Worm (Caenorhabditis elegans) whole organism, L3 larva: ENCODE measurements around the gene shc-3.
A peak's percentile ranks its signal among the peaks of the same experiment; 100 is the strongest.

Experiments used
- ZK546.5 ChIP-seq: sonication (generic microtip); optimal IDR thresholded peaks from 2 replicates; lab custom pipeline; 2017; ENCODE audit warnings: missing biosample characterization, missing genetic modification characterization
- aly-2 ChIP-seq: fragments of 150-350 bp; optimal IDR thresholded peaks from 2 replicates; lab custom pipeline; 2014; ENCODE audit warnings: missing biosample characterization, missing genetic modification characterization
- ama-1 ChIP-seq: fragments of 150-350 bp; optimal IDR thresholded peaks from 2 replicates; lab custom pipeline; 2018
- ceh-16 ChIP-seq: sonication (generic microtip); optimal IDR thresholded peaks from 2 replicates; lab custom pipeline; 2017; ENCODE audit warnings: missing biosample characterization, missing genetic modification characterization
- ceh-9 ChIP-seq: sonication (generic microtip); optimal IDR thresholded peaks from 2 replicates; lab custom pipeline; 2018; ENCODE audit warnings: missing biosample characterization, missing genetic modification characterization
- daf-12 ChIP-seq: fragments of 150-350 bp; optimal IDR thresholded peaks from 2 replicates; lab custom pipeline; 2014; ENCODE audit warnings: missing biosample characterization, missing genetic modification reagents, missing genetic modification characterization
- egl-27 ChIP-seq: sonication (generic microtip); optimal IDR thresholded peaks from 4 replicates; lab custom pipeline; 2017; ENCODE audit warnings: missing biosample characterization, missing genetic modification reagents, missing genetic modification characterization
- egl-5 ChIP-seq: fragments of 150-350 bp; optimal IDR thresholded peaks from 2 replicates; lab custom pipeline; 2017; ENCODE audit warnings: missing biosample characterization, missing genetic modification reagents, missing genetic modification characterization, inconsistent platforms
- elt-1 ChIP-seq: fragments of 150-350 bp; optimal IDR thresholded peaks from 2 replicates; lab custom pipeline; 2014; ENCODE audit warnings: missing biosample characterization, missing genetic modification characterization
- elt-2 ChIP-seq: sonication (generic microtip); optimal IDR thresholded peaks from 2 replicates; lab custom pipeline; 2016; ENCODE audit warnings: missing genetic modification reagents, mild to moderate bottlenecking, missing genetic modification characterization, missing compliant biosample characterization
- elt-3 ChIP-seq, 3 experiments: fragments of 150-350 bp in 1 of 3; sonication (generic microtip) in 2 of 3; optimal IDR thresholded peaks; 2 replicates in 2 of 3; 4 replicates in 1 of 3; lab custom pipeline; 2014 to 2017; ENCODE audit warnings: missing biosample characterization in 3 of 3, missing genetic modification characterization in 3 of 3
- fos-1 ChIP-seq: fragments of 150-350 bp; optimal IDR thresholded peaks from 2 replicates; lab custom pipeline; 2014; ENCODE audit warnings: missing biosample characterization, missing genetic modification characterization
- hmg-11 ChIP-seq: sonication (generic microtip); optimal IDR thresholded peaks from 2 replicates; lab custom pipeline; 2016; ENCODE audit warnings: missing genetic modification characterization, missing compliant biosample characterization
- jun-1 ChIP-seq: fragments of 150-350 bp; optimal IDR thresholded peaks from 2 replicates; lab custom pipeline; 2014; ENCODE audit warnings: missing biosample characterization, missing genetic modification reagents, missing genetic modification characterization
- lin-15B ChIP-seq: fragments of 150-350 bp; optimal IDR thresholded peaks from 2 replicates; lab custom pipeline; 2014; ENCODE audit warnings: missing biosample characterization, missing genetic modification characterization
- lin-39 ChIP-seq: fragments of 150-350 bp; optimal IDR thresholded peaks from 2 replicates; lab custom pipeline; 2018; ENCODE audit warnings: missing biosample characterization, missing genetic modification reagents, missing genetic modification characterization
- lsy-12 ChIP-seq: sonication (generic microtip); optimal IDR thresholded peaks from 2 replicates; lab custom pipeline; 2016; ENCODE audit warnings: mild to moderate bottlenecking, missing genetic modification characterization, missing compliant biosample characterization
- mdl-1 ChIP-seq: fragments of 150-350 bp; optimal IDR thresholded peaks from 2 replicates; lab custom pipeline; 2014; ENCODE audit warnings: missing biosample characterization, missing genetic modification characterization
- nfya-1 ChIP-seq: sonication (generic microtip); optimal IDR thresholded peaks from 2 replicates; lab custom pipeline; 2017; ENCODE audit warnings: missing genetic modification characterization, mild to moderate bottlenecking, missing compliant biosample characterization, antibody characterized with exemption, moderate library complexity; ENCODE audit not compliant: insufficient read depth
- nhr-11 ChIP-seq: fragments of 150-350 bp; optimal IDR thresholded peaks from 2 replicates; lab custom pipeline; 2014; ENCODE audit warnings: missing biosample characterization, missing genetic modification characterization
- nhr-23 ChIP-seq: fragments of 150-350 bp; optimal IDR thresholded peaks from 2 replicates; lab custom pipeline; 2014; ENCODE audit warnings: missing biosample characterization, missing genetic modification reagents, missing genetic modification characterization
- nhr-237 ChIP-seq: fragments of 150-350 bp; optimal IDR thresholded peaks from 2 replicates; lab custom pipeline; 2014; ENCODE audit warnings: missing biosample characterization, missing genetic modification characterization
- nhr-25 ChIP-seq: sonication (generic microtip); optimal IDR thresholded peaks from 2 replicates; lab custom pipeline; 2017; ENCODE audit warnings: missing biosample characterization, missing genetic modification characterization
- nhr-43 ChIP-seq: sonication (generic microtip); optimal IDR thresholded peaks from 2 replicates; lab custom pipeline; 2016; ENCODE audit warnings: mild to moderate bottlenecking, missing genetic modification characterization, missing compliant biosample characterization; ENCODE audit not compliant: poor library complexity, severe bottlenecking
- nhr-77 ChIP-seq: fragments of 150-350 bp; optimal IDR thresholded peaks from 2 replicates; lab custom pipeline; 2014; ENCODE audit warnings: missing biosample characterization, missing genetic modification characterization
- pha-4 ChIP-seq: fragments of 150-350 bp; optimal IDR thresholded peaks from 2 replicates; lab custom pipeline; 2014; ENCODE audit warnings: missing biosample characterization, missing genetic modification reagents, missing genetic modification characterization
- pqm-1 ChIP-seq: fragments of 150-350 bp; optimal IDR thresholded peaks from 2 replicates; lab custom pipeline; 2017; ENCODE audit warnings: missing biosample characterization, missing genetic modification characterization, inconsistent platforms
- sea-2 ChIP-seq: fragments of 150-350 bp; sonication (generic microtip); optimal IDR thresholded peaks from 4 replicates; lab custom pipeline; 2014; ENCODE audit warnings: missing biosample characterization, missing genetic modification reagents, missing genetic modification characterization
- snpc-4 ChIP-seq: fragments of 150-350 bp; optimal IDR thresholded peaks from 2 replicates; lab custom pipeline; 2014; ENCODE audit warnings: missing biosample characterization, missing genetic modification characterization
- tbx-2 ChIP-seq: sonication (generic microtip); optimal IDR thresholded peaks from 2 replicates; lab custom pipeline; 2016; ENCODE audit warnings: mild to moderate bottlenecking, missing genetic modification characterization, missing compliant biosample characterization
- unc-39 ChIP-seq: sonication (generic microtip); optimal IDR thresholded peaks from 4 replicates; lab custom pipeline; 2017; ENCODE audit warnings: missing biosample characterization, missing genetic modification characterization
- unc-62 ChIP-seq: fragments of 150-350 bp; sonication (generic microtip); optimal IDR thresholded peaks from 4 replicates; lab custom pipeline; 2014; ENCODE audit warnings: missing biosample characterization, missing genetic modification reagents, missing genetic modification characterization
- ztf-11 ChIP-seq: fragments of 150-350 bp; optimal IDR thresholded peaks from 2 replicates; lab custom pipeline; 2014; ENCODE audit warnings: missing biosample characterization, missing genetic modification characterization
- ztf-4 ChIP-seq: fragments of 150-350 bp; optimal IDR thresholded peaks from 2 replicates; lab custom pipeline; 2014; ENCODE audit warnings: missing biosample characterization, missing genetic modification characterization

The shc-3 gene

ce11 chrX:13713857-13714256 lies 3.5 kb upstream of the shc-3 start, which contains the start of gene K11E4.1:
Gene K11E4.1 (plus strand): TSS chrX:13714157.
- TF ChIP-seq nhr-77 (tag; lab: Kevin White, UChicago): no peak
- no peak for TF ChIP-seq ztf-11 (tag; lab: Kevin White, UChicago)

- no peak for TF ChIP-seq nhr-23 (tag; lab: Kevin White, UChicago)
- TF ChIP-seq nhr-77 (tag; lab: Kevin White, UChicago): no peak
- TF ChIP-seq elt-2 (tag; lab: Kevin White, UChicago): peak; percentile 11
- TF ChIP-seq ZK546.5: no peak
- TF ChIP-seq unc-62: no peak
- TF ChIP-seq nhr-25: no peak
- TF ChIP-seq ztf-11 (tag; lab: Kevin White, UChicago): no peak
- TF ChIP-seq nfya-1 (tag; lab: Kevin White, UChicago): no peak
Measured at ce11 chrX:13714710-13715109, 2.6 kb upstream of the shc-3 start.

- no peak for TF ChIP-seq snpc-4 (tag; lab: Kevin White, UChicago)
- TF ChIP-seq pha-4: peak; percentile 8
- TF ChIP-seq daf-12 (tag; lab: Kevin White, UChicago): no peak
- no peak for TF ChIP-seq unc-39 (tag; lab: Kevin White, UChicago)
- peak; percentile 6 for TF ChIP-seq pqm-1
- TF ChIP-seq egl-27 (tag; lab: Kevin White, UChicago): no peak
- peak; percentile 45 for TF ChIP-seq nhr-43 (tag; lab: Kevin White, UChicago)
- TF ChIP-seq tbx-2 (tag; lab: Kevin White, UChicago): no peak
- TF ChIP-seq nhr-77 (tag; lab: Kevin White, UChicago): no peak
- TF ChIP-seq ceh-9: no peak
- TF ChIP-seq lsy-12 (tag; lab: Kevin White, UChicago): no peak
- TF ChIP-seq lin-39 (tag; lab: Kevin White, UChicago): no peak
- peak; percentile 38 for TF ChIP-seq elt-2 (tag; lab: Kevin White, UChicago)
- TF ChIP-seq sea-2 (GFP tag; lab: Kevin White, UChicago): no peak
- TF ChIP-seq elt-1 (tag; lab: Kevin White, UChicago): no peak
- no peak for TF ChIP-seq ceh-16 (tag; lab: Kevin White, UChicago)
- no peak for TF ChIP-seq jun-1 (tag; lab: Kevin White, UChicago)
- TF ChIP-seq egl-5: no peak
- no peak for TF ChIP-seq ama-1
Measured at ce11 chrX:13716313-13716712, 1.0 kb upstream of the shc-3 start.

- TF ChIP-seq nhr-23 (tag; lab: Kevin White, UChicago) (no peak), nhr-237 (tag; lab: Kevin White, UChicago) (no peak), daf-12 (tag; lab: Kevin White, UChicago) (no peak), fos-1 (tag; lab: Kevin White, UChicago) (no peak), ztf-11 (tag; lab: Kevin White, UChicago) (no peak), nhr-11 (tag; lab: Kevin White, UChicago) (no peak), aly-2 (tag; lab: Kevin White, UChicago) (no peak), lin-15B (tag; lab: Kevin White, UChicago) (no peak), ztf-4 (no peak), hmg-11 (tag; lab: Kevin White, UChicago) (no peak), mdl-1 (tag; lab: Kevin White, UChicago) (no peak), lsy-12 (tag; lab: Kevin White, UChicago) (no peak)
Measured at ce11 chrX:13722821-13723220, 5.5 kb downstream of the shc-3 start, which contains the start of gene poml-1. Gene poml-1 (minus strand): TSS chrX:13722921.

- TF ChIP-seq elt-3 (tag; optimal IDR thresholded peaks at IDR 0.05; lab: Kevin White, UChicago): no peak
- TF ChIP-seq, all 47 proteins: peak for 0
Measured at ce11 chrX:13724364-13724763, 7.0 kb downstream of the shc-3 start, which contains the start of gene K11E4.6. Gene K11E4.6 (plus strand): TSS chrX:13724664.
